Fruit fly (Drosophila melanogaster) whole organism, prepupa: ENCODE data around the gene CG18764.

Experiments
- CG1621 ChIP-seq: fragments of 200-800 bp; sonication (Bioruptor generic); optimal IDR thresholded peaks from 3 replicates; lab custom pipeline; 2018; ENCODE audit warnings: missing biosample characterization, mild to moderate bottlenecking, missing genetic modification characterization
- CG6808 ChIP-seq: fragments of 200-800 bp; sonication (Bioruptor generic); optimal IDR thresholded peaks from 3 replicates; lab custom pipeline; 2017; ENCODE audit warnings: missing biosample characterization, missing genetic modification characterization, mild to moderate bottlenecking, moderate library complexity, missing genetic modification reagents
- Eip75B ChIP-seq: fragments of 200-800 bp; sonication (Bioruptor generic); optimal IDR thresholded peaks from 3 replicates; lab custom pipeline; 2016; ENCODE audit warnings: missing biosample characterization, missing genetic modification characterization
- OdsH ChIP-seq: fragments of 200-800 bp; sonication (Bioruptor generic); optimal IDR thresholded peaks from 3 replicates; lab custom pipeline; 2016; ENCODE audit warnings: missing biosample characterization, missing genetic modification characterization

DNA sequence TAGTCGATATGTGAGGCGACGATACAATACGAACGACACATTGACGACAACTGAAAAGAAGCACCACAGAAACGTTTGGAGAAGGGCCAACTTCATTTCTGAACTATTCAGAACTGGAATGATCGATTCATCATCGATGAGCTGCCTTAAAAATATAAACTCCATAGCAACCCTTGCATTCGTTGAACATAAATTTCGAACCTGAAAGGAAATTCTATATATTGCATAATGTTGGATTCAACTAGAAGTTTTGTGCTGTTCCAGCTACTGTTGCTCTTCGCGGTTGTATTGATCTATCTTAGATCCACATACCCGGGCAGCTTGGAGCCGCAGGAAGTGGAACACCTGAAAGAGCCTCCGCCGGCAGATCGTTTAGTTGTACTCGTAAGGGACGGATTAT, 48.0 kb upstream of the CG18764 start, which contains the start of the genes CG6790 and CG5342:
- TF ChIP-seq CG1621 (tag; lab: Kevin White, UChicago) (no peak), OdsH (GFP tag; lab: Kevin White, UChicago) (no peak), CG6808 (GFP tag; lab: Kevin White, UChicago) (no peak), Eip75B (GFP tag; lab: Kevin White, UChicago) (no peak)
